Fruit fly (Drosophila melanogaster) whole organism, embryonic: ENCODE data around the gene D1.
A peak's percentile ranks its signal among the peaks of the same experiment; 100 is the strongest.

Experiments
- Bdp1 ChIP-seq: fragments of 200-800 bp; sonication (Bioruptor generic); optimal IDR thresholded peaks from 3 replicates; lab custom pipeline; 2016; ENCODE audit warnings: missing biosample characterization, missing genetic modification characterization
- CG14710 ChIP-seq: fragments of 200-800 bp; sonication (Bioruptor generic); optimal IDR thresholded peaks from 3 replicates; lab custom pipeline; 2019; ENCODE audit warnings: missing biosample characterization, mild to moderate bottlenecking, missing genetic modification characterization, moderate library complexity
- CG1647 ChIP-seq: fragments of 200-800 bp; sonication (Bioruptor generic); optimal IDR thresholded peaks from 3 replicates; lab custom pipeline; 2016; ENCODE audit warnings: missing biosample characterization, missing genetic modification characterization
- CG17912 ChIP-seq: fragments of 200-800 bp; sonication (Bioruptor generic); optimal IDR thresholded peaks from 2 replicates; lab custom pipeline; 2018; ENCODE audit warnings: missing biosample characterization, mild to moderate bottlenecking, missing genetic modification characterization
- CG18599 ChIP-seq: fragments of 200-800 bp; sonication (Bioruptor generic); optimal IDR thresholded peaks from 3 replicates; lab custom pipeline; 2017; ENCODE audit warnings: missing biosample characterization, missing genetic modification characterization, mild to moderate bottlenecking, moderate library complexity, missing genetic modification reagents
- CG2120 ChIP-seq: fragments of 200-800 bp; sonication (Bioruptor generic); optimal IDR thresholded peaks from 3 replicates; lab custom pipeline; 2016; ENCODE audit warnings: missing biosample characterization, missing genetic modification characterization
- CG2678 ChIP-seq: fragments of 200-800 bp; sonication (Bioruptor generic); optimal IDR thresholded peaks from 3 replicates; lab custom pipeline; 2019; ENCODE audit warnings: missing biosample characterization, mild to moderate bottlenecking, missing genetic modification characterization, moderate library complexity
- CG2875 ChIP-seq: fragments of 200-800 bp; sonication (Bioruptor generic); optimal IDR thresholded peaks from 2 replicates; lab custom pipeline; 2017; ENCODE audit warnings: missing biosample characterization, mild to moderate bottlenecking, missing genetic modification characterization, missing genetic modification reagents
- CG3065 ChIP-seq: fragments of 200-800 bp; sonication (Bioruptor generic); optimal IDR thresholded peaks from 2 replicates; lab custom pipeline; 2016; ENCODE audit warnings: missing biosample characterization, missing genetic modification characterization
- CG32772 ChIP-seq: fragments of 200-800 bp; sonication (Bioruptor generic); IDR thresholded peaks from 2 replicates; pipeline ENCODE4 v1.3.6; 2022; ENCODE audit warnings: missing biosample characterization, missing genetic modification characterization
- CG34376 ChIP-seq: fragments of 200-800 bp; sonication (Bioruptor generic); optimal IDR thresholded peaks from 2 replicates; lab custom pipeline; 2018; ENCODE audit warnings: missing biosample characterization, mild to moderate bottlenecking, missing genetic modification characterization
- CG34422 ChIP-seq: fragments of 200-800 bp; sonication (Bioruptor generic); IDR thresholded peaks from 3 replicates; pipeline ENCODE4 v1.3.6; 2022; ENCODE audit warnings: missing biosample characterization, missing genetic modification characterization
- CG42726 ChIP-seq: fragments of 200-800 bp; sonication (Bioruptor generic); IDR thresholded peaks from 2 replicates; pipeline ENCODE4 v1.3.6; 2022; ENCODE audit warnings: missing biosample characterization, missing genetic modification characterization; ENCODE audit not compliant: partially characterized antibody
- CG7786 ChIP-seq: fragments of 200-800 bp; sonication (Bioruptor generic); optimal IDR thresholded peaks from 2 replicates; lab custom pipeline; 2016; ENCODE audit warnings: missing biosample characterization, missing genetic modification characterization
- CG7963 ChIP-seq: fragments of 200-800 bp; sonication (Bioruptor generic); IDR thresholded peaks from 3 replicates; pipeline ENCODE4 v1.3.6; 2022; ENCODE audit warnings: missing biosample characterization, missing genetic modification characterization; ENCODE audit not compliant: partially characterized antibody
- CG8765 ChIP-seq: fragments of 200-800 bp; sonication (Bioruptor generic); IDR thresholded peaks from 2 replicates; pipeline ENCODE4 v1.3.6; 2022; ENCODE audit warnings: missing biosample characterization, missing genetic modification characterization
- Fer3 ChIP-seq: fragments of 200-800 bp; sonication (Bioruptor generic); optimal IDR thresholded peaks from 2 replicates; lab custom pipeline; 2018; ENCODE audit warnings: missing biosample characterization, mild to moderate bottlenecking, missing genetic modification characterization, moderate library complexity
- HLH54F ChIP-seq: fragments of 200-800 bp; sonication (Bioruptor generic); optimal IDR thresholded peaks from 3 replicates; lab custom pipeline; 2016; ENCODE audit warnings: missing biosample characterization, missing genetic modification characterization
- Nf-YB ChIP-seq: fragments of 200-800 bp; sonication (Bioruptor generic); optimal IDR thresholded peaks from 3 replicates; lab custom pipeline; 2019; ENCODE audit warnings: missing biosample characterization, mild to moderate bottlenecking, missing genetic modification characterization, moderate library complexity
- Pdp1 ChIP-seq, 2 experiments: fragments of 200-800 bp; sonication (Bioruptor generic); optimal IDR thresholded peaks; 3 replicates each; lab custom pipeline; 2016; ENCODE audit warnings: missing biosample characterization in 2 of 2, missing genetic modification characterization in 2 of 2, mild to moderate bottlenecking in 1 of 2, moderate library complexity in 1 of 2
- Ptx1 ChIP-seq: fragments of 200-800 bp; sonication (Bioruptor generic); IDR thresholded peaks from 2 replicates; pipeline ENCODE4 v1.3.6; 2022; ENCODE audit warnings: missing biosample characterization, missing genetic modification characterization
- Sry-β ChIP-seq: fragments of 200-800 bp; sonication (Bioruptor generic); optimal IDR thresholded peaks from 2 replicates; lab custom pipeline; 2018; ENCODE audit warnings: missing biosample characterization, mild to moderate bottlenecking, missing genetic modification characterization, moderate library complexity
- Stat92E ChIP-seq, 3 experiments: fragments of >200 bp in 2 of 3; fragments of 200-800 bp in 1 of 3; sonication (Bioruptor generic) in 1 of 3; optimal IDR thresholded peaks; 2 replicates each; lab custom pipeline; 2017 to 2019; ENCODE audit warnings: missing biosample characterization in 3 of 3, missing genetic modification characterization in 3 of 3, mild to moderate bottlenecking in 1 of 3, moderate library complexity in 1 of 3
- Xbp1 ChIP-seq: fragments of 200-800 bp; sonication (Bioruptor generic); optimal IDR thresholded peaks from 3 replicates; lab custom pipeline; 2016; ENCODE audit warnings: missing biosample characterization, mild to moderate bottlenecking, missing genetic modification characterization
- YL-1 ChIP-seq: fragments of 200-800 bp; sonication (Bioruptor generic); optimal IDR thresholded peaks from 3 replicates; lab custom pipeline; 2017; ENCODE audit warnings: missing biosample characterization, mild to moderate bottlenecking, missing genetic modification characterization
- bbx ChIP-seq: fragments of 200-800 bp; sonication (Bioruptor generic); IDR thresholded peaks from 2 replicates; pipeline ENCODE4 v1.3.6; 2022; ENCODE audit warnings: missing biosample characterization, missing genetic modification characterization; ENCODE audit not compliant: partially characterized antibody
- bsh ChIP-seq, 2 experiments: fragments of 200-800 bp; sonication (Bioruptor generic); optimal IDR thresholded peaks; 2 replicates each; lab custom pipeline; 2017 to 2018; ENCODE audit warnings: mild to moderate bottlenecking in 2 of 2, missing biosample characterization in 2 of 2, missing genetic modification characterization in 2 of 2, moderate library complexity in 1 of 2
- chn ChIP-seq: fragments of 200-800 bp; sonication (Bioruptor generic); optimal IDR thresholded peaks from 2 replicates; lab custom pipeline; 2016; ENCODE audit warnings: missing biosample characterization, missing genetic modification characterization
- emc ChIP-seq: fragments of 200-800 bp; sonication (Bioruptor generic); optimal IDR thresholded peaks from 2 replicates; lab custom pipeline; 2016; ENCODE audit warnings: missing biosample characterization, missing genetic modification characterization
- grau ChIP-seq: fragments of 200-800 bp; optimal IDR thresholded peaks from 3 replicates; lab custom pipeline; 2019; ENCODE audit warnings: missing biosample characterization, mild to moderate bottlenecking, missing genetic modification characterization, moderate library complexity
- ham ChIP-seq: fragments of 200-800 bp; sonication (Bioruptor generic); IDR thresholded peaks from 2 replicates; pipeline ENCODE4 v1.3.6; 2022; ENCODE audit warnings: missing biosample characterization, missing genetic modification characterization
- hkb ChIP-seq, 2 experiments: fragments of 200-800 bp in 1 of 2; fragments of >200 bp in 1 of 2; sonication (Bioruptor generic) in 1 of 2; IDR thresholded peaks in 1 of 2; optimal IDR thresholded peaks in 1 of 2; 2 replicates each; pipeline versions ENCODE4 v1.3.6 to Lab custom; 2017 to 2022; ENCODE audit warnings: missing biosample characterization in 1 of 2, missing genetic modification characterization in 1 of 2
- insv ChIP-seq, 2 experiments: fragments of 200-800 bp; sonication (Bioruptor generic); optimal IDR thresholded peaks; 3 replicates each; lab custom pipeline; 2016 to 2018; ENCODE audit warnings: missing biosample characterization in 2 of 2, missing genetic modification characterization in 2 of 2
- inv ChIP-seq: fragments of 200-800 bp; sonication (Bioruptor generic); IDR thresholded peaks from 2 replicates; pipeline ENCODE4 v1.3.6; 2022; ENCODE audit warnings: missing biosample characterization, missing genetic modification characterization; ENCODE audit not compliant: partially characterized antibody
- kah ChIP-seq: fragments of 200-800 bp; sonication (Bioruptor generic); optimal IDR thresholded peaks from 2 replicates; lab custom pipeline; 2018; ENCODE audit warnings: missing biosample characterization, mild to moderate bottlenecking, missing genetic modification characterization
- ken ChIP-seq: fragments of 200-800 bp; sonication (Bioruptor generic); IDR thresholded peaks from 3 replicates; pipeline ENCODE4 v1.3.6; 2022; ENCODE audit warnings: missing biosample characterization, missing genetic modification characterization
- kni ChIP-seq: fragments of 200-800 bp; sonication (Bioruptor generic); optimal IDR thresholded peaks from 3 replicates; lab custom pipeline; 2017; ENCODE audit warnings: mild to moderate bottlenecking, missing biosample characterization, missing genetic modification reagents, missing genetic modification characterization
- mld ChIP-seq: fragments of 200-800 bp; sonication (Bioruptor generic); IDR thresholded peaks from 3 replicates; pipeline ENCODE4 v1.3.6; 2022; ENCODE audit warnings: missing biosample characterization, missing genetic modification characterization; ENCODE audit not compliant: partially characterized antibody
- nau ChIP-seq: fragments of 200-800 bp; sonication (Bioruptor generic); optimal IDR thresholded peaks from 3 replicates; lab custom pipeline; 2017; ENCODE audit warnings: missing biosample characterization, mild to moderate bottlenecking, missing genetic modification characterization, missing genetic modification reagents
- nerfin-1 ChIP-seq: fragments of 200-800 bp; sonication (Bioruptor generic); optimal IDR thresholded peaks from 3 replicates; lab custom pipeline; 2019; ENCODE audit warnings: missing biosample characterization, mild to moderate bottlenecking, missing genetic modification characterization, moderate library complexity
- otp ChIP-seq: fragments of 200-800 bp; sonication (Bioruptor generic); IDR thresholded peaks from 3 replicates; pipeline ENCODE4, ENCODE4 v1.3.6; 2022; ENCODE audit warnings: missing biosample characterization, missing genetic modification characterization
- seq ChIP-seq: fragments of 200-800 bp; sonication (Bioruptor generic); IDR thresholded peaks from 2 replicates; pipeline ENCODE4 v1.3.6; 2022; ENCODE audit warnings: missing biosample characterization, missing genetic modification characterization
- slou ChIP-seq: fragments of 200-800 bp; sonication (Bioruptor generic); optimal IDR thresholded peaks from 3 replicates; lab custom pipeline; 2016; ENCODE audit warnings: missing biosample characterization, missing genetic modification characterization
- sna ChIP-seq: fragments of 200-800 bp; sonication (Bioruptor generic); IDR thresholded peaks from 2 replicates; pipeline ENCODE4 v1.3.6; 2022; ENCODE audit warnings: missing biosample characterization, missing genetic modification characterization; ENCODE audit not compliant: partially characterized antibody
- sob ChIP-seq: fragments of 200-800 bp; sonication (Bioruptor generic); IDR thresholded peaks from 2 replicates; pipeline ENCODE4 v1.3.6; 2022; ENCODE audit warnings: missing biosample characterization, missing genetic modification characterization
- unc-4 ChIP-seq: fragments of 200-800 bp; sonication (Bioruptor generic); IDR thresholded peaks from 2 replicates; pipeline ENCODE4 v1.3.6; 2022; ENCODE audit warnings: missing biosample characterization, missing genetic modification characterization; ENCODE audit not compliant: partially characterized antibody
- zen2 ChIP-seq: fragments of 200-800 bp; sonication (Bioruptor generic); IDR thresholded peaks from 3 replicates; pipeline ENCODE4 v1.3.6; 2022; ENCODE audit warnings: missing biosample characterization, missing genetic modification characterization; ENCODE audit not compliant: partially characterized antibody

D1 gene

dm6 chr3R:9260421-9260973 is 20.0 kb upstream of the D1 start, which contains the start of gene ATP6AP2 (continued):
- TF ChIP-seq ken (GFP tag; lab: Robert Waterston, UW), result no peak; the same call in 2 of the 3 replicates
- 0 out of 2 replicates have a peak, but pooled peaks have one; percentile 20 for TF ChIP-seq CG32772 (GFP tag; lab: Robert Waterston, UW)
- peak; percentile 78 for TF ChIP-seq CG7963 (GFP tag; lab: Robert Waterston, UW)
- no peak for TF ChIP-seq Nf-YB (GFP tag; lab: Kevin White, UChicago)
- TF ChIP-seq CG2875 (GFP tag; lab: Kevin White, UChicago), result peak; percentile 19
- TF ChIP-seq CG7786 (GFP tag; lab: Kevin White, UChicago), result no peak
- peak; percentile 85 for TF ChIP-seq sob (GFP tag; lab: Robert Waterston, UW)
- TF ChIP-seq ham (GFP tag; lab: Robert Waterston, UW), result no peak
- peak; percentile 78 for TF ChIP-seq unc-4 (GFP tag; lab: Robert Waterston, UW)
- TF ChIP-seq zen2 (GFP tag; lab: Robert Waterston, UW), result peak; percentile 48; the same call in 2 of the 3 replicates
- 0 out of 3 replicates have a peak, but pooled peaks have one; percentile 48 for TF ChIP-seq mld (GFP tag; lab: Robert Waterston, UW)
- peak; percentile 72 for TF ChIP-seq Xbp1 (GFP tag; lab: Kevin White, UChicago)
- TF ChIP-seq kah (GFP tag; lab: Kevin White, UChicago), result no peak
- no peak for TF ChIP-seq hkb (optimal IDR thresholded peaks at IDR 0.05; lab: Kevin White, UChicago)
- TF ChIP-seq hkb (GFP tag; IDR thresholded peaks at IDR 0.05; lab: Robert Waterston, UW), result 0 out of 2 replicates have a peak, but pooled peaks have one; percentile 35
- TF ChIP-seq nau (GFP tag; lab: Kevin White, UChicago), result no peak
- peak; percentile 10 for TF ChIP-seq CG1647
- peak; percentile 41; the same call in 1 of the 3 replicates for TF ChIP-seq CG34422
- peak; percentile 74 for TF ChIP-seq CG17912 (GFP tag; lab: Kevin White, UChicago)
- TF ChIP-seq sna (GFP tag; lab: Robert Waterston, UW), result peak; percentile 63
- peak; percentile 61 for TF ChIP-seq chn (GFP tag; lab: Kevin White, UChicago)
- no peak for TF ChIP-seq CG3065 (GFP tag; lab: Kevin White, UChicago)
- peak; percentile 68 for TF ChIP-seq grau (tag; lab: Kevin White, UChicago)
- no peak for TF ChIP-seq CG8765 (GFP tag; lab: Robert Waterston, UW)
- no peak for TF ChIP-seq Bdp1 (GFP tag; lab: Kevin White, UChicago)
- TF ChIP-seq emc (GFP tag; lab: Kevin White, UChicago), result no peak
- TF ChIP-seq slou (GFP tag; lab: Kevin White, UChicago), result peak; percentile 12
- peak in 1 of 2 experiments; percentile 54 for TF ChIP-seq bsh (GFP tag; optimal IDR thresholded peaks at IDR 0.05; lab: Kevin White, UChicago)
- peak; percentile 47; the same call in 1 of the 2 replicates for TF ChIP-seq Ptx1 (GFP tag; lab: Robert Waterston, UW)
- peak; percentile 14 for TF ChIP-seq kni
- TF ChIP-seq seq (GFP tag; lab: Robert Waterston, UW), result no peak
- TF ChIP-seq CG42726, result peak; percentile 39; the same call in 1 of the 2 replicates
- TF ChIP-seq bbx, result peak; percentile 88
- TF ChIP-seq insv (GFP tag; optimal IDR thresholded peaks at IDR 0.05; lab: Kevin White, UChicago), result peak in 1 of 2 experiments; percentile 46
- no peak for TF ChIP-seq CG18599 (GFP tag; lab: Kevin White, UChicago)
- peak; percentile 71 for TF ChIP-seq inv
- TF ChIP-seq otp (GFP tag; lab: Robert Waterston, UW), result no peak
- peak; percentile 96 for TF ChIP-seq YL-1 (GFP tag; lab: Kevin White, UChicago)
- peak; percentile 25 for TF ChIP-seq HLH54F (GFP tag; lab: Kevin White, UChicago)
- TF ChIP-seq Pdp1 (GFP tag; optimal IDR thresholded peaks at IDR 0.05; lab: Kevin White, UChicago), result peak in 1 of 2 experiments; percentile 33
- TF ChIP-seq Sry-β (GFP tag; lab: Kevin White, UChicago), result peak; percentile 8
- TF ChIP-seq CG34376 (GFP tag; lab: Kevin White, UChicago), result peak; percentile 54
- peak; percentile 62 for TF ChIP-seq nerfin-1 (tag; lab: Kevin White, UChicago)
- TF ChIP-seq Stat92E (GFP tag; optimal IDR thresholded peaks at IDR 0.05; lab: Kevin White, UChicago), result peak in 1 of 3 experiments; percentile 55
- TF ChIP-seq CG2120, result peak; percentile 65
- TF ChIP-seq CG14710, result peak; percentile 82
- peak; percentile 64 for TF ChIP-seq Fer3
- TF ChIP-seq CG2678 (tag; lab: Kevin White, UChicago), result no peak
